Fruit fly (Drosophila melanogaster) whole organism, embryonic: ENCODE data around the gene SerRS.

Source experiments
- Blimp-1 ChIP-seq: fragments of 200-800 bp; sonication (Bioruptor generic); optimal IDR thresholded peaks from 3 replicates; lab custom pipeline; 2018; ENCODE audit warnings: missing biosample characterization, missing genetic modification characterization, mild to moderate bottlenecking, moderate library complexity, missing genetic modification reagents
- CG11456 ChIP-seq: fragments of 200-800 bp; sonication (Bioruptor generic); IDR thresholded peaks from 3 replicates; pipeline ENCODE4 v1.3.6; 2022; ENCODE audit warnings: missing biosample characterization, missing genetic modification characterization
- CG12155 ChIP-seq: fragments of 200-800 bp; sonication (Bioruptor generic); optimal IDR thresholded peaks from 3 replicates; lab custom pipeline; 2016; ENCODE audit warnings: missing biosample characterization, missing genetic modification characterization
- CG1233 ChIP-seq: fragments of 200-800 bp; sonication (Bioruptor generic); optimal IDR thresholded peaks from 4 replicates; lab custom pipeline; 2018; ENCODE audit warnings: missing biosample characterization, mild to moderate bottlenecking, missing genetic modification characterization
- CG13296 ChIP-seq: fragments of 200-800 bp; sonication (Bioruptor generic); optimal IDR thresholded peaks from 3 replicates; lab custom pipeline; 2018; ENCODE audit warnings: missing biosample characterization, mild to moderate bottlenecking, missing genetic modification characterization
- CG15514 ChIP-seq: fragments of 200-800 bp; sonication (Bioruptor generic); optimal IDR thresholded peaks from 3 replicates; lab custom pipeline; 2017; ENCODE audit warnings: missing biosample characterization, missing genetic modification characterization, mild to moderate bottlenecking, moderate library complexity, missing genetic modification reagents
- CG1603 ChIP-seq: fragments of 200-800 bp; sonication (Bioruptor generic); optimal IDR thresholded peaks from 2 replicates; lab custom pipeline; 2019; ENCODE audit warnings: missing biosample characterization, mild to moderate bottlenecking, missing genetic modification characterization, moderate library complexity
- CG16813 ChIP-seq: fragments of 200-800 bp; sonication (Bioruptor generic); IDR thresholded peaks from 3 replicates; pipeline ENCODE4 v1.3.6; 2022; ENCODE audit warnings: missing biosample characterization, missing genetic modification characterization; ENCODE audit not compliant: partially characterized antibody
- CG18764 ChIP-seq: fragments of 200-800 bp; sonication (Bioruptor generic); optimal IDR thresholded peaks from 3 replicates; lab custom pipeline; 2016; ENCODE audit warnings: missing biosample characterization, missing genetic modification characterization
- CG2202 ChIP-seq: fragments of 200-800 bp; sonication (Bioruptor generic); optimal IDR thresholded peaks from 2 replicates; lab custom pipeline; 2018; ENCODE audit warnings: missing biosample characterization, mild to moderate bottlenecking, missing genetic modification characterization
- CG30020 ChIP-seq: fragments of 200-800 bp; optimal IDR thresholded peaks from 2 replicates; lab custom pipeline; 2019; ENCODE audit warnings: missing biosample characterization, mild to moderate bottlenecking, missing genetic modification characterization, moderate library complexity
- CG30431 ChIP-seq: fragments of 200-800 bp; sonication (Bioruptor generic); optimal IDR thresholded peaks from 2 replicates; lab custom pipeline; 2017; ENCODE audit warnings: missing biosample characterization, missing genetic modification characterization
- CG31224 ChIP-seq: fragments of 200-800 bp; sonication (Bioruptor generic); IDR thresholded peaks from 2 replicates; pipeline ENCODE4 v1.3.6; 2022; ENCODE audit warnings: missing biosample characterization, missing genetic modification characterization
- CG31365 ChIP-seq: fragments of 200-800 bp; sonication (Bioruptor generic); optimal IDR thresholded peaks from 2 replicates; lab custom pipeline; 2018; ENCODE audit warnings: missing biosample characterization, mild to moderate bottlenecking, missing genetic modification characterization
- CG32767 ChIP-seq: fragments of 200-800 bp; sonication (Bioruptor generic); IDR thresholded peaks from 2 replicates; pipeline ENCODE4 v1.3.6; 2022; ENCODE audit warnings: missing biosample characterization, missing genetic modification characterization
- CG3407 ChIP-seq: fragments of 200-800 bp; sonication (Bioruptor generic); optimal IDR thresholded peaks from 2 replicates; lab custom pipeline; 2018; ENCODE audit warnings: missing biosample characterization, mild to moderate bottlenecking, missing genetic modification characterization
- CG34376 ChIP-seq: fragments of 200-800 bp; sonication (Bioruptor generic); optimal IDR thresholded peaks from 2 replicates; lab custom pipeline; 2018; ENCODE audit warnings: missing biosample characterization, mild to moderate bottlenecking, missing genetic modification characterization
- CG3847 ChIP-seq: fragments of 200-800 bp; sonication (Bioruptor generic); IDR thresholded peaks from 2 replicates; pipeline ENCODE4 v1.3.6; 2022; ENCODE audit warnings: missing biosample characterization, missing genetic modification characterization
- CG4617 ChIP-seq: fragments of 200-800 bp; sonication (Bioruptor generic); optimal IDR thresholded peaks from 3 replicates; lab custom pipeline; 2016; ENCODE audit warnings: missing biosample characterization, missing genetic modification characterization, borderline replicate concordance
- CG4854 ChIP-seq: fragments of 200-800 bp; sonication (Bioruptor generic); optimal IDR thresholded peaks from 2 replicates; lab custom pipeline; 2016; ENCODE audit warnings: missing biosample characterization, missing genetic modification characterization, inconsistent platforms
- CG6272 ChIP-seq: fragments of 200-800 bp; sonication (Bioruptor generic); IDR thresholded peaks from 2 replicates; pipeline ENCODE4 v1.3.6; 2022; ENCODE audit warnings: missing biosample characterization, missing genetic modification characterization
- CG7928 ChIP-seq: fragments of 200-800 bp; sonication (Bioruptor generic); optimal IDR thresholded peaks from 2 replicates; lab custom pipeline; 2017; ENCODE audit warnings: missing biosample characterization, mild to moderate bottlenecking, missing genetic modification characterization
- CG9932 ChIP-seq: fragments of 200-800 bp; sonication (Bioruptor generic); IDR thresholded peaks from 2 replicates; pipeline ENCODE4 v1.3.6; 2022; ENCODE audit warnings: missing biosample characterization, missing genetic modification characterization
- Dfd ChIP-seq, 2 experiments: fragments of >200 bp; optimal IDR thresholded peaks; 2 replicates each; lab custom pipeline; 2017; ENCODE audit warnings: missing biosample characterization in 2 of 2, missing genetic modification characterization in 2 of 2
- Dref ChIP-seq: fragments of 200-800 bp; sonication (Bioruptor generic); IDR thresholded peaks from 2 replicates; pipeline ENCODE4 v1.3.6; 2022; ENCODE audit warnings: missing biosample characterization, missing genetic modification characterization
- Hmr ChIP-seq: fragments of 200-800 bp; sonication (Bioruptor generic); optimal IDR thresholded peaks from 3 replicates; lab custom pipeline; 2017; ENCODE audit warnings: mild to moderate bottlenecking, missing biosample characterization, missing genetic modification reagents, missing genetic modification characterization
- Mad ChIP-seq: fragments of 200-800 bp; sonication (Bioruptor generic); optimal IDR thresholded peaks from 2 replicates; lab custom pipeline; 2016; ENCODE audit warnings: missing biosample characterization, missing genetic modification characterization
- Meics ChIP-seq: fragments of 200-800 bp; sonication (Bioruptor generic); optimal IDR thresholded peaks from 2 replicates; lab custom pipeline; 2017; ENCODE audit warnings: missing biosample characterization, mild to moderate bottlenecking, missing genetic modification characterization
- NfI ChIP-seq: fragments of 200-800 bp; sonication (Bioruptor generic); optimal IDR thresholded peaks from 3 replicates; lab custom pipeline; 2018; ENCODE audit warnings: missing biosample characterization, mild to moderate bottlenecking, missing genetic modification characterization, moderate library complexity
- Scr ChIP-seq: fragments of 200-800 bp; sonication (Bioruptor generic); IDR thresholded peaks from 2 replicates; pipeline ENCODE4 v1.3.6; 2022; ENCODE audit warnings: missing biosample characterization, missing genetic modification characterization; ENCODE audit not compliant: partially characterized antibody
- Trl ChIP-seq, 3 experiments: fragments of >200 bp in 2 of 3; fragments of 200-800 bp in 1 of 3; sonication (Bioruptor generic) in 1 of 3; optimal IDR thresholded peaks; 2 replicates in 1 of 3; 3 replicates in 2 of 3; lab custom pipeline; 2016 to 2017; ENCODE audit warnings: missing biosample characterization in 1 of 3, missing genetic modification characterization in 1 of 3
- bbx ChIP-seq: fragments of 200-800 bp; sonication (Bioruptor generic); IDR thresholded peaks from 2 replicates; pipeline ENCODE4 v1.3.6; 2022; ENCODE audit warnings: missing biosample characterization, missing genetic modification characterization; ENCODE audit not compliant: partially characterized antibody
- bigmax ChIP-seq: fragments of 200-800 bp; sonication (Bioruptor generic); optimal IDR thresholded peaks from 2 replicates; lab custom pipeline; 2018; ENCODE audit warnings: missing biosample characterization, mild to moderate bottlenecking, missing genetic modification characterization
- chn ChIP-seq: fragments of 200-800 bp; sonication (Bioruptor generic); optimal IDR thresholded peaks from 2 replicates; lab custom pipeline; 2016; ENCODE audit warnings: missing biosample characterization, missing genetic modification characterization
- croc ChIP-seq: fragments of 200-800 bp; sonication (Bioruptor generic); conservative IDR thresholded peaks from 3 replicates; pipeline ENCODE4 v1.3.6; 2022; ENCODE audit warnings: missing biosample characterization, missing genetic modification characterization
- crol ChIP-seq: fragments of 200-800 bp; sonication (Bioruptor generic); IDR thresholded peaks from 2 replicates; pipeline ENCODE4 v1.3.6; 2022; ENCODE audit warnings: missing biosample characterization, missing genetic modification characterization
- fd96Cb ChIP-seq: fragments of 200-800 bp; sonication (Bioruptor generic); optimal IDR thresholded peaks from 2 replicates; lab custom pipeline; 2018; ENCODE audit warnings: missing biosample characterization, mild to moderate bottlenecking, missing genetic modification characterization, moderate library complexity
- gfzf ChIP-seq: fragments of 200-800 bp; sonication (Bioruptor generic); optimal IDR thresholded peaks from 2 replicates; lab custom pipeline; 2016; ENCODE audit warnings: missing biosample characterization, mild to moderate bottlenecking, missing genetic modification characterization, moderate library complexity
- her ChIP-seq: fragments of 200-800 bp; sonication (Bioruptor generic); optimal IDR thresholded peaks from 2 replicates; lab custom pipeline; 2016; ENCODE audit warnings: missing biosample characterization, missing genetic modification characterization
- inv ChIP-seq: fragments of 200-800 bp; sonication (Bioruptor generic); IDR thresholded peaks from 2 replicates; pipeline ENCODE4 v1.3.6; 2022; ENCODE audit warnings: missing biosample characterization, missing genetic modification characterization; ENCODE audit not compliant: partially characterized antibody
- nerfin-1 ChIP-seq: fragments of 200-800 bp; sonication (Bioruptor generic); optimal IDR thresholded peaks from 3 replicates; lab custom pipeline; 2019; ENCODE audit warnings: missing biosample characterization, mild to moderate bottlenecking, missing genetic modification characterization, moderate library complexity
- pfk ChIP-seq: fragments of 200-800 bp; sonication (Bioruptor generic); optimal IDR thresholded peaks from 2 replicates; lab custom pipeline; 2018; ENCODE audit warnings: missing biosample characterization, mild to moderate bottlenecking, missing genetic modification characterization, moderate library complexity
- phol ChIP-seq: fragments of 200-800 bp; sonication (Bioruptor generic); optimal IDR thresholded peaks from 3 replicates; lab custom pipeline; 2018; ENCODE audit warnings: missing biosample characterization, mild to moderate bottlenecking, missing genetic modification characterization, moderate library complexity
- pnt ChIP-seq: fragments of 200-800 bp; sonication (Bioruptor generic); optimal IDR thresholded peaks from 3 replicates; lab custom pipeline; 2016; ENCODE audit warnings: missing biosample characterization, missing genetic modification characterization
- psq ChIP-seq: fragments of 200-800 bp; sonication (Bioruptor generic); optimal IDR thresholded peaks from 2 replicates; lab custom pipeline; 2017; ENCODE audit warnings: missing biosample characterization, missing genetic modification characterization
- ranshi ChIP-seq: fragments of 200-800 bp; sonication (Bioruptor generic); IDR thresholded peaks from 2 replicates; pipeline ENCODE4 v1.3.6; 2022; ENCODE audit warnings: missing biosample characterization, missing genetic modification characterization
- sima ChIP-seq: fragments of 200-800 bp; sonication (Bioruptor generic); optimal IDR thresholded peaks from 2 replicates; lab custom pipeline; 2016; ENCODE audit warnings: missing biosample characterization, missing genetic modification characterization
- sna ChIP-seq: fragments of 200-800 bp; sonication (Bioruptor generic); IDR thresholded peaks from 2 replicates; pipeline ENCODE4 v1.3.6; 2022; ENCODE audit warnings: missing biosample characterization, missing genetic modification characterization; ENCODE audit not compliant: partially characterized antibody
- tna ChIP-seq: fragments of 200-800 bp; sonication (Bioruptor generic); IDR thresholded peaks from 2 replicates; pipeline ENCODE4 v1.3.6; 2022; ENCODE audit warnings: missing biosample characterization, missing genetic modification characterization; ENCODE audit not compliant: partially characterized antibody
- vvl ChIP-seq: fragments of 200-800 bp; sonication (Bioruptor generic); IDR thresholded peaks from 2 replicates; pipeline ENCODE4 v1.3.6; 2022; ENCODE audit warnings: missing biosample characterization, missing genetic modification characterization

Gene SerRS

dm6 chr2L:3029012-3029411, 8.2 kb downstream of the SerRS start, which contains the start of the genes Sf3b2 and CG17219 (continued):
- peak; percentile 61 for TF ChIP-seq tna (GFP tag; lab: Robert Waterston, UW)
- peak; percentile 50; the same call in 1 of the 2 replicates for TF ChIP-seq inv (GFP tag; lab: Robert Waterston, UW)
- TF ChIP-seq crol (GFP tag; lab: Robert Waterston, UW) = no peak
- peak; percentile 26 for TF ChIP-seq phol (tag; lab: Kevin White, UChicago)
- TF ChIP-seq Meics (GFP tag; lab: Kevin White, UChicago) = no peak
- TF ChIP-seq vvl = peak; percentile 52
- no peak for TF ChIP-seq ranshi (GFP tag; lab: Robert Waterston, UW)
- TF ChIP-seq Scr (GFP tag; lab: Robert Waterston, UW) = peak; percentile 76
- no peak for TF ChIP-seq croc (GFP tag; lab: Robert Waterston, UW)
- TF ChIP-seq CG4854 (GFP tag; lab: Kevin White, UChicago) = no peak
- TF ChIP-seq nerfin-1 (tag; lab: Kevin White, UChicago) = no peak
- peak; percentile 73 for TF ChIP-seq bbx (GFP tag; lab: Robert Waterston, UW)
- no peak for TF ChIP-seq Dfd (GFP tag; optimal IDR thresholded peaks at IDR 0.05; lab: Kevin White, UChicago)
- no peak for TF ChIP-seq CG30431 (GFP tag; lab: Kevin White, UChicago)
- TF ChIP-seq CG12155 (GFP tag; lab: Kevin White, UChicago) = peak; percentile 18
- TF ChIP-seq CG6272 (GFP tag; lab: Robert Waterston, UW) = no peak
- no peak for TF ChIP-seq bigmax (GFP tag; lab: Kevin White, UChicago)
- no peak for TF ChIP-seq fd96Cb (tag; lab: Kevin White, UChicago)
- TF ChIP-seq pfk = peak; percentile 22
- TF ChIP-seq CG1603 (tag; lab: Kevin White, UChicago) = peak; percentile 69
- TF ChIP-seq CG4617 (GFP tag; lab: Kevin White, UChicago) = peak; percentile 87
- TF ChIP-seq chn (GFP tag; lab: Kevin White, UChicago) = no peak
- TF ChIP-seq CG3407 (GFP tag; lab: Kevin White, UChicago) = no peak
- no peak for TF ChIP-seq psq
- TF ChIP-seq gfzf (GFP tag; lab: Kevin White, UChicago) = peak; percentile 18
- peak; percentile 74 for TF ChIP-seq CG16813 (GFP tag; lab: Robert Waterston, UW)
- peak; percentile 90 for TF ChIP-seq Dref
- no peak for TF ChIP-seq CG34376 (GFP tag; lab: Kevin White, UChicago)
- TF ChIP-seq CG15514 (GFP tag; lab: Kevin White, UChicago) = peak; percentile 1
- TF ChIP-seq CG11456 (GFP tag; lab: Robert Waterston, UW) = no peak
- TF ChIP-seq CG9932 (GFP tag; lab: Robert Waterston, UW) = peak; percentile 49; the same call in 1 of the 2 replicates
- TF ChIP-seq CG13296 = no peak
- no peak for TF ChIP-seq Blimp-1 (GFP tag; lab: Kevin White, UChicago)
- TF ChIP-seq sna (GFP tag; lab: Robert Waterston, UW) = no peak
- TF ChIP-seq sima (GFP tag; lab: Kevin White, UChicago) = no peak
- no peak for TF ChIP-seq her
- peak; percentile 42 for TF ChIP-seq Mad
- TF ChIP-seq CG1233 (GFP tag; lab: Kevin White, UChicago) = no peak
- no peak for TF ChIP-seq CG7928 (GFP tag; lab: Kevin White, UChicago)
- TF ChIP-seq CG18764 (GFP tag; lab: Kevin White, UChicago) = no peak
- peak; percentile 54 for TF ChIP-seq CG3847 (GFP tag; lab: Robert Waterston, UW)
- TF ChIP-seq CG2202 = no peak
- TF ChIP-seq CG31224 = no peak
- TF ChIP-seq CG31365 (tag; lab: Kevin White, UChicago) = no peak
- TF ChIP-seq NfI = peak; percentile 28
- TF ChIP-seq pnt = no peak
- TF ChIP-seq CG30020 (tag; lab: Kevin White, UChicago) = peak; percentile 55
- TF ChIP-seq Trl (optimal IDR thresholded peaks at IDR 0.05; lab: Kevin White, UChicago) = no peak
- TF ChIP-seq Trl (GFP tag; optimal IDR thresholded peaks at IDR 0.05; lab: Kevin White, UChicago) = peak; percentile 7
- TF ChIP-seq CG32767 (GFP tag; lab: Robert Waterston, UW) = no peak
- TF ChIP-seq Hmr (GFP tag; lab: Kevin White, UChicago) = no peak
